Fruit fly (Drosophila melanogaster) whole organism, embryonic: ENCODE data around the gene CG3355.

Experiments used
- Abd-B ChIP-seq: fragments of 200-800 bp; sonication (Bioruptor generic); optimal IDR thresholded peaks from 2 replicates; lab custom pipeline; 2018; ENCODE audit warnings: missing biosample characterization, mild to moderate bottlenecking, missing genetic modification characterization, moderate library complexity
- Bgb ChIP-seq: fragments of 200-800 bp; sonication (Bioruptor generic); IDR thresholded peaks from 2 replicates; pipeline ENCODE4 v1.3.6; 2022; ENCODE audit warnings: missing biosample characterization, missing genetic modification characterization; ENCODE audit not compliant: partially characterized antibody
- CG11504 ChIP-seq: fragments of 200-800 bp; sonication (Bioruptor generic); optimal IDR thresholded peaks from 3 replicates; lab custom pipeline; 2019; ENCODE audit warnings: missing biosample characterization, mild to moderate bottlenecking, missing genetic modification characterization, moderate library complexity
- CG12744 ChIP-seq: fragments of 200-800 bp; sonication (Bioruptor generic); optimal IDR thresholded peaks from 2 replicates; lab custom pipeline; 2016; ENCODE audit warnings: missing biosample characterization, missing genetic modification characterization
- CG13123 ChIP-seq: fragments of 200-800 bp; sonication (Bioruptor generic); optimal IDR thresholded peaks from 2 replicates; lab custom pipeline; 2016; ENCODE audit warnings: missing biosample characterization, missing genetic modification characterization
- CG13287 ChIP-seq: fragments of 200-800 bp; sonication (Bioruptor generic); IDR thresholded peaks from 2 replicates; pipeline ENCODE4 v1.3.6; 2022; ENCODE audit warnings: missing biosample characterization, missing genetic modification characterization; ENCODE audit not compliant: partially characterized antibody
- CG15269 ChIP-seq: fragments of 200-800 bp; sonication (Bioruptor generic); optimal IDR thresholded peaks from 2 replicates; lab custom pipeline; 2018; ENCODE audit warnings: missing biosample characterization, mild to moderate bottlenecking, missing genetic modification characterization, moderate library complexity
- CG15696 ChIP-seq: fragments of 200-800 bp; sonication (Bioruptor generic); optimal IDR thresholded peaks from 2 replicates; lab custom pipeline; 2019; ENCODE audit warnings: missing biosample characterization, mild to moderate bottlenecking, missing genetic modification characterization, moderate library complexity
- CG18011 ChIP-seq: fragments of 200-800 bp; sonication (Bioruptor generic); optimal IDR thresholded peaks from 2 replicates; lab custom pipeline; 2017; ENCODE audit warnings: missing biosample characterization, missing genetic modification characterization, mild to moderate bottlenecking, moderate library complexity, missing genotype
- CG18262 ChIP-seq: fragments of 200-800 bp; optimal IDR thresholded peaks from 3 replicates; lab custom pipeline; 2019; ENCODE audit warnings: missing biosample characterization, mild to moderate bottlenecking, missing genetic modification characterization, moderate library complexity
- CG31224 ChIP-seq: fragments of 200-800 bp; sonication (Bioruptor generic); IDR thresholded peaks from 2 replicates; pipeline ENCODE4 v1.3.6; 2022; ENCODE audit warnings: missing biosample characterization, missing genetic modification characterization
- CG6254 ChIP-seq: fragments of 200-800 bp; sonication (Bioruptor generic); optimal IDR thresholded peaks from 3 replicates; lab custom pipeline; 2017; ENCODE audit warnings: mild to moderate bottlenecking, missing biosample characterization, missing genetic modification reagents, missing genetic modification characterization
- CG7357 ChIP-seq: fragments of 200-800 bp; sonication (Bioruptor generic); IDR thresholded peaks from 3 replicates; pipeline ENCODE4 v1.3.6; 2022; ENCODE audit warnings: missing biosample characterization, missing genetic modification characterization
- CG7745 ChIP-seq: fragments of 200-800 bp; sonication (Bioruptor generic); optimal IDR thresholded peaks from 2 replicates; lab custom pipeline; 2018; ENCODE audit warnings: missing biosample characterization, mild to moderate bottlenecking, missing genetic modification characterization, moderate library complexity
- CG9215 ChIP-seq: fragments of 200-800 bp; sonication (Bioruptor generic); IDR thresholded peaks from 2 replicates; pipeline ENCODE4 v1.3.6; 2022; ENCODE audit warnings: missing biosample characterization, missing genetic modification characterization
- CTCF ChIP-seq: fragments of 200-800 bp; sonication (Bioruptor generic); optimal IDR thresholded peaks from 2 replicates; lab custom pipeline; 2017; ENCODE audit warnings: missing biosample characterization, mild to moderate bottlenecking, missing genetic modification characterization, moderate library complexity
- CkIIα-i1 ChIP-seq: fragments of 200-800 bp; sonication (Bioruptor generic); IDR thresholded peaks from 2 replicates; pipeline ENCODE4 v1.3.6; 2022; ENCODE audit warnings: missing biosample characterization, missing genetic modification characterization
- D19A ChIP-seq: fragments of 200-800 bp; optimal IDR thresholded peaks from 3 replicates; lab custom pipeline; 2019; ENCODE audit warnings: missing biosample characterization, mild to moderate bottlenecking, missing genetic modification characterization, moderate library complexity
- Dip2 ChIP-seq: fragments of 200-800 bp; sonication (Bioruptor generic); IDR thresholded peaks from 2 replicates; pipeline ENCODE4 v1.3.6; 2022; ENCODE audit warnings: missing biosample characterization, missing genetic modification characterization
- Drgx ChIP-seq: fragments of 200-800 bp; sonication (Bioruptor generic); IDR thresholded peaks from 2 replicates; pipeline ENCODE4 v1.3.6; 2022; ENCODE audit warnings: missing biosample characterization, missing genetic modification characterization
- HLH4C ChIP-seq: fragments of 200-800 bp; sonication (Bioruptor generic); IDR thresholded peaks from 3 replicates; pipeline ENCODE4 v1.3.6; 2022; ENCODE audit warnings: missing biosample characterization, missing genetic modification characterization; ENCODE audit not compliant: partially characterized antibody
- Kr ChIP-seq: fragments of 200-800 bp; sonication (Bioruptor generic); optimal IDR thresholded peaks from 2 replicates; lab custom pipeline; 2017; ENCODE audit warnings: missing biosample characterization, mild to moderate bottlenecking, missing genetic modification characterization
- Lim3 ChIP-seq: fragments of 200-800 bp; sonication (Bioruptor generic); IDR thresholded peaks from 2 replicates; pipeline ENCODE4 v1.3.6; 2022; ENCODE audit warnings: missing biosample characterization, missing genetic modification characterization
- Pdp1 ChIP-seq, 2 experiments: fragments of 200-800 bp; sonication (Bioruptor generic); optimal IDR thresholded peaks; 3 replicates each; lab custom pipeline; 2016; ENCODE audit warnings: missing biosample characterization in 2 of 2, missing genetic modification characterization in 2 of 2, mild to moderate bottlenecking in 1 of 2, moderate library complexity in 1 of 2
- Spps ChIP-seq: fragments of 200-800 bp; sonication (Bioruptor generic); optimal IDR thresholded peaks from 2 replicates; lab custom pipeline; 2018; ENCODE audit warnings: missing biosample characterization, mild to moderate bottlenecking, missing genetic modification characterization
- al ChIP-seq: fragments of 200-800 bp; sonication (Bioruptor generic); IDR thresholded peaks from 2 replicates; pipeline ENCODE4 v1.3.6; 2022; ENCODE audit warnings: missing biosample characterization, missing genetic modification characterization
- amos ChIP-seq: fragments of 200-800 bp; sonication (Bioruptor generic); IDR thresholded peaks from 2 replicates; pipeline ENCODE4 v1.3.6; 2022; ENCODE audit warnings: missing biosample characterization, missing genetic modification characterization; ENCODE audit not compliant: partially characterized antibody
- bbx ChIP-seq: fragments of 200-800 bp; sonication (Bioruptor generic); IDR thresholded peaks from 2 replicates; pipeline ENCODE4 v1.3.6; 2022; ENCODE audit warnings: missing biosample characterization, missing genetic modification characterization; ENCODE audit not compliant: partially characterized antibody
- bigmax ChIP-seq: fragments of 200-800 bp; sonication (Bioruptor generic); optimal IDR thresholded peaks from 2 replicates; lab custom pipeline; 2018; ENCODE audit warnings: missing biosample characterization, mild to moderate bottlenecking, missing genetic modification characterization
- bsh ChIP-seq, 2 experiments: fragments of 200-800 bp; sonication (Bioruptor generic); optimal IDR thresholded peaks; 2 replicates each; lab custom pipeline; 2017 to 2018; ENCODE audit warnings: mild to moderate bottlenecking in 2 of 2, missing biosample characterization in 2 of 2, missing genetic modification characterization in 2 of 2, moderate library complexity in 1 of 2
- dimm ChIP-seq: fragments of 200-800 bp; sonication (Bioruptor generic); IDR thresholded peaks from 2 replicates; pipeline ENCODE4 v1.3.6; 2022; ENCODE audit warnings: missing biosample characterization, missing genetic modification characterization
- dysf ChIP-seq: fragments of 200-800 bp; sonication (Bioruptor generic); IDR thresholded peaks from 3 replicates; pipeline ENCODE4 v1.3.6; 2022; ENCODE audit warnings: missing biosample characterization, missing genetic modification characterization
- ems ChIP-seq: fragments of 200-800 bp; sonication (Bioruptor generic); optimal IDR thresholded peaks from 3 replicates; lab custom pipeline; 2016; ENCODE audit warnings: missing biosample characterization, missing genetic modification characterization
- fd3F ChIP-seq: fragments of 200-800 bp; sonication (Bioruptor generic); optimal IDR thresholded peaks from 2 replicates; lab custom pipeline; 2018; ENCODE audit warnings: missing biosample characterization, mild to moderate bottlenecking, missing genetic modification characterization, moderate library complexity
- fu2 ChIP-seq: fragments of 200-800 bp; sonication (Bioruptor generic); optimal IDR thresholded peaks from 2 replicates; lab custom pipeline; 2016; ENCODE audit warnings: missing biosample characterization, missing genetic modification characterization
- gcm ChIP-seq: fragments of 200-800 bp; sonication (Bioruptor generic); optimal IDR thresholded peaks from 2 replicates; lab custom pipeline; 2019; ENCODE audit warnings: missing biosample characterization, mild to moderate bottlenecking, missing genetic modification characterization, moderate library complexity
- gem ChIP-seq: fragments of 200-800 bp; sonication (Bioruptor generic); optimal IDR thresholded peaks from 2 replicates; lab custom pipeline; 2019; ENCODE audit warnings: missing biosample characterization, mild to moderate bottlenecking, missing genetic modification characterization, moderate library complexity
- gsb ChIP-seq: fragments of 200-800 bp; sonication (Bioruptor generic); IDR thresholded peaks from 2 replicates; pipeline ENCODE4 v1.3.6; 2022; ENCODE audit warnings: missing biosample characterization, missing genetic modification characterization
- knrl ChIP-seq: fragments of 200-800 bp; sonication (Bioruptor generic); IDR thresholded peaks from 3 replicates; pipeline ENCODE4 v1.3.6; 2022; ENCODE audit warnings: missing biosample characterization, missing genetic modification characterization; ENCODE audit not compliant: partially characterized antibody
- lab ChIP-seq: fragments of 200-800 bp; sonication (Bioruptor generic); optimal IDR thresholded peaks from 3 replicates; lab custom pipeline; 2017; ENCODE audit warnings: missing biosample characterization, missing genetic modification characterization, mild to moderate bottlenecking, moderate library complexity, missing genetic modification reagents
- lbe ChIP-seq: fragments of 200-800 bp; sonication (Bioruptor generic); optimal IDR thresholded peaks from 2 replicates; lab custom pipeline; 2016; ENCODE audit warnings: missing biosample characterization, mild to moderate bottlenecking, missing genetic modification characterization
- nmo ChIP-seq: fragments of 200-800 bp; sonication (Bioruptor generic); optimal IDR thresholded peaks from 2 replicates; lab custom pipeline; 2018; ENCODE audit warnings: missing biosample characterization, mild to moderate bottlenecking, missing genetic modification characterization, moderate library complexity
- pnt ChIP-seq: fragments of 200-800 bp; sonication (Bioruptor generic); optimal IDR thresholded peaks from 3 replicates; lab custom pipeline; 2016; ENCODE audit warnings: missing biosample characterization, missing genetic modification characterization
- repo ChIP-seq: fragments of 200-800 bp; sonication (Bioruptor generic); optimal IDR thresholded peaks from 2 replicates; lab custom pipeline; 2016; ENCODE audit warnings: missing biosample characterization, missing genetic modification characterization
- sens ChIP-seq: fragments of 200-800 bp; sonication (Bioruptor generic); peaks from one replicate; lab custom pipeline; 2016; ENCODE audit warnings: missing biosample characterization, missing genetic modification characterization
- sima ChIP-seq: fragments of 200-800 bp; sonication (Bioruptor generic); optimal IDR thresholded peaks from 2 replicates; lab custom pipeline; 2016; ENCODE audit warnings: missing biosample characterization, missing genetic modification characterization
- stwl ChIP-seq: fragments of 200-800 bp; sonication (Bioruptor generic); optimal IDR thresholded peaks from 3 replicates; lab custom pipeline; 2018; ENCODE audit warnings: missing biosample characterization, mild to moderate bottlenecking, missing genetic modification characterization, moderate library complexity
- wek ChIP-seq: fragments of 200-800 bp; sonication (Bioruptor generic); optimal IDR thresholded peaks from 3 replicates; lab custom pipeline; 2018; ENCODE audit warnings: missing biosample characterization, mild to moderate bottlenecking, missing genetic modification characterization, moderate library complexity

The CG3355 gene

dm6 chr2L:4646751-4647150, 4.5 kb upstream of the CG3355 start, which contains the start of gene CG43798:
Gene CG43798, plus strand, starts transcription at chr2L:4647051.
- TF ChIP-seq CG9215 (GFP tag; lab: Robert Waterston, UW) (no peak), wek (GFP tag; lab: Kevin White, UChicago) (no peak), CG15269 (no peak), CG7745 (tag; lab: Kevin White, UChicago) (no peak), Lim3 (GFP tag; lab: Robert Waterston, UW) (no peak), gsb (no peak), CG31224 (GFP tag; lab: Robert Waterston, UW) (no peak), lab (GFP tag; lab: Kevin White, UChicago) (no peak), fd3F (GFP tag; lab: Kevin White, UChicago) (no peak), CkIIα-i1 (GFP tag; lab: Robert Waterston, UW) (no peak), ems (no peak), D19A (tag; lab: Kevin White, UChicago) (no peak), sima (GFP tag; lab: Kevin White, UChicago) (no peak)
- TF ChIP-seq, all 482 proteins: peak for 0

- TF ChIP-seq sens (GFP tag; lab: Kevin White, UChicago), result peak; percentile 88
- no peak for TF ChIP-seq CG13123
- peak; percentile 59 for TF ChIP-seq Drgx (GFP tag; lab: Robert Waterston, UW)
- TF ChIP-seq Spps (tag; lab: Kevin White, UChicago), result no peak
- no peak for TF ChIP-seq bbx (GFP tag; lab: Robert Waterston, UW)
- peak in 1 of 2 experiments; percentile 56 for TF ChIP-seq bsh (GFP tag; optimal IDR thresholded peaks at IDR 0.05; lab: Kevin White, UChicago)
- TF ChIP-seq gcm, result no peak
- TF ChIP-seq Kr, result no peak
Measured at dm6 chr2L:4648804-4649203, 2.4 kb upstream of the CG3355 start.

- TF ChIP-seq lbe (GFP tag; lab: Kevin White, UChicago), result no peak
- TF ChIP-seq nmo, result peak; percentile 1
- peak; percentile 35 for TF ChIP-seq stwl (tag; lab: Kevin White, UChicago)
- TF ChIP-seq al, result no peak
- TF ChIP-seq CG18262, result no peak
- TF ChIP-seq Abd-B (GFP tag; lab: Kevin White, UChicago), result peak; percentile 20
- no peak for TF ChIP-seq CG12744 (GFP tag; lab: Kevin White, UChicago)
- no peak for TF ChIP-seq CG15696 (tag; lab: Kevin White, UChicago)
- TF ChIP-seq CTCF (GFP tag; lab: Kevin White, UChicago), result peak; percentile 94
- TF ChIP-seq Pdp1 (GFP tag; optimal IDR thresholded peaks at IDR 0.05; lab: Kevin White, UChicago), result peak in 1 of 2 experiments; percentile 34
- TF ChIP-seq HLH4C (GFP tag; lab: Robert Waterston, UW), result 0 out of 3 replicates have a peak, but pooled peaks have one; percentile 6
- TF ChIP-seq dimm (GFP tag; lab: Robert Waterston, UW), result no peak
- no peak for TF ChIP-seq CG7357 (GFP tag; lab: Robert Waterston, UW)
- peak; percentile 71 for TF ChIP-seq Bgb (GFP tag; lab: Robert Waterston, UW)
- no peak for TF ChIP-seq pnt
- TF ChIP-seq fu2, result no peak
- peak; percentile 28; the same call in 1 of the 2 replicates for TF ChIP-seq amos (GFP tag; lab: Robert Waterston, UW)
- no peak for TF ChIP-seq bigmax (GFP tag; lab: Kevin White, UChicago)
- no peak for TF ChIP-seq CG6254
- peak; percentile 92 for TF ChIP-seq Dip2
- TF ChIP-seq CG18011, result peak; percentile 66
- peak; percentile 42; the same call in 1 of the 2 replicates for TF ChIP-seq CG13287 (GFP tag; lab: Robert Waterston, UW)
- TF ChIP-seq lab (GFP tag; lab: Kevin White, UChicago), result no peak
- no peak for TF ChIP-seq dysf (GFP tag; lab: Robert Waterston, UW)
- peak; percentile 65 for TF ChIP-seq sens (GFP tag; lab: Kevin White, UChicago)
- TF ChIP-seq knrl (GFP tag; lab: Robert Waterston, UW), result peak; percentile 60; the same call in 2 of the 3 replicates
- TF ChIP-seq repo (GFP tag; lab: Kevin White, UChicago), result no peak
- TF ChIP-seq gem (tag; lab: Kevin White, UChicago), result no peak
- TF ChIP-seq CG11504 (tag; lab: Kevin White, UChicago), result peak; percentile 53
Measured at dm6 chr2L:4660932-4661331, 9.7 kb downstream of the CG3355 start.
